Fruit fly (Drosophila melanogaster): ENCODE results near the gene Plp.

DNA sequence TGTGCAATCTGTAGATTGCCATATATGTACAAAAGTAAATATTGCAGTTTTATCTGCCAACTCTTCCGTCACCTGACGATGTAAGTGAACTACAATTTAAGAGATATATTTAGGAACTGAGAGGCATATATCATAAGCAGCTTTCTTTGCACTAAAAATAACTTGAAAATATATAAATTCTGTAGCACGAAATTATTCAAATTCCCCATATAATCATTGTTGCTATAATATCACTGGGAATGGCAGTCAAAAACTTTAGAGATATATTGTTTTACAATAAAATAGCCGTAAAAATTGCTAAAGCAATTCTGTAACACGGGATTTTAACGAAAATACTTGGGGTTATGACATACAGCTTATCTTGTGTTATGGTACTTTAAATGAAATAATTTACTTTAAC is 43.2 kb downstream of the Plp start, which contains the start of gene CG43679:
- TF ChIP-seq CG10348 (GFP tag; IDR thresholded peaks at IDR 0.05) (no peak), EcR (GFP tag; optimal IDR thresholded peaks at IDR 0.05) (no peak), CG12605 (GFP tag; IDR thresholded peaks at IDR 0.05) (no peak), D1 (tag; optimal IDR thresholded peaks at IDR 0.05) (no peak), fd96Ca (GFP tag; IDR thresholded peaks at IDR 0.05) (no peak), CG8301 (tag; optimal IDR thresholded peaks at IDR 0.05) (no peak), CG8159 (tag; optimal IDR thresholded peaks at IDR 0.05) (no peak), CG32121 (GFP tag; IDR thresholded peaks at IDR 0.05) (no peak), CG17806 (tag; optimal IDR thresholded peaks at IDR 0.05) (no peak), Pif1A (GFP tag; optimal IDR thresholded peaks at IDR 0.05) (no peak), CG13204 (GFP tag; optimal IDR thresholded peaks at IDR 0.05) (no peak)
